Worm (Caenorhabditis elegans) whole organism, L3 larva: Measurements from ENCODE around the gene sri-33.
"Not testable (repeated sequence)": the region's sequence is repeated elsewhere in the genome, so short reads cannot be mapped to it uniquely, and the experiment has no call there.

Experiments
- aly-2 ChIP-seq: fragments of 150-350 bp; optimal IDR thresholded peaks from 2 replicates; lab custom pipeline; 2014; ENCODE audit warnings: missing biosample characterization, missing genetic modification characterization
- ama-1 ChIP-seq: fragments of 150-350 bp; optimal IDR thresholded peaks from 2 replicates; lab custom pipeline; 2018
- daf-12 ChIP-seq: fragments of 150-350 bp; optimal IDR thresholded peaks from 2 replicates; lab custom pipeline; 2014; ENCODE audit warnings: missing biosample characterization, missing genetic modification reagents, missing genetic modification characterization
- jun-1 ChIP-seq: fragments of 150-350 bp; optimal IDR thresholded peaks from 2 replicates; lab custom pipeline; 2014; ENCODE audit warnings: missing biosample characterization, missing genetic modification reagents, missing genetic modification characterization
- lin-39 ChIP-seq: fragments of 150-350 bp; optimal IDR thresholded peaks from 2 replicates; lab custom pipeline; 2018; ENCODE audit warnings: missing biosample characterization, missing genetic modification reagents, missing genetic modification characterization
- mdl-1 ChIP-seq: fragments of 150-350 bp; optimal IDR thresholded peaks from 2 replicates; lab custom pipeline; 2014; ENCODE audit warnings: missing biosample characterization, missing genetic modification characterization
- pqm-1 ChIP-seq: fragments of 150-350 bp; optimal IDR thresholded peaks from 2 replicates; lab custom pipeline; 2017; ENCODE audit warnings: missing biosample characterization, missing genetic modification characterization, inconsistent platforms
- snpc-4 ChIP-seq: fragments of 150-350 bp; optimal IDR thresholded peaks from 2 replicates; lab custom pipeline; 2014; ENCODE audit warnings: missing biosample characterization, missing genetic modification characterization

ce11 chrII:3144552-3144951 is 12.1 kb downstream of the sri-33 start, which contains the start of gene sri-43:
- TF ChIP-seq lin-39 (tag; lab: Kevin White, UChicago); mdl-1 (tag; lab: Kevin White, UChicago); jun-1 (tag; lab: Kevin White, UChicago); daf-12 (tag; lab: Kevin White, UChicago); pqm-1; ama-1 (lab: Kevin White, UChicago); aly-2 (tag; lab: Kevin White, UChicago); snpc-4 (tag; lab: Kevin White, UChicago): not testable (repeated sequence)
